Fruit fly (Drosophila melanogaster) whole organism, embryonic: ENCODE data around the gene DZIP1.

ENCODE experiments used
- Antp ChIP-seq: fragments of 200-800 bp; sonication (Bioruptor generic); optimal IDR thresholded peaks from 3 replicates; lab custom pipeline; 2016; ENCODE audit warnings: missing biosample characterization, missing genetic modification characterization
- B-H1 ChIP-seq: fragments of 200-800 bp; sonication (Bioruptor generic); IDR thresholded peaks from 3 replicates; pipeline ENCODE4 v1.3.6; 2022; ENCODE audit warnings: missing biosample characterization, missing genetic modification characterization
- BtbVII ChIP-seq: fragments of 200-800 bp; sonication (Bioruptor generic); optimal IDR thresholded peaks from 3 replicates; lab custom pipeline; 2017; ENCODE audit warnings: missing biosample characterization, mild to moderate bottlenecking, missing genetic modification characterization
- CG10274 ChIP-seq: fragments of 200-800 bp; sonication (Bioruptor generic); optimal IDR thresholded peaks from 3 replicates; lab custom pipeline; 2017; ENCODE audit warnings: missing biosample characterization, mild to moderate bottlenecking, missing genetic modification characterization
- CG10431 ChIP-seq: fragments of 200-800 bp; sonication (Bioruptor generic); optimal IDR thresholded peaks from 3 replicates; lab custom pipeline; 2018; ENCODE audit warnings: missing biosample characterization, mild to moderate bottlenecking, missing genetic modification characterization
- CG11247 ChIP-seq: fragments of 200-800 bp; sonication (Bioruptor generic); IDR thresholded peaks from 2 replicates; pipeline ENCODE4 v1.3.6; 2022; ENCODE audit warnings: missing biosample characterization, missing genetic modification characterization
- CG12744 ChIP-seq: fragments of 200-800 bp; sonication (Bioruptor generic); optimal IDR thresholded peaks from 2 replicates; lab custom pipeline; 2016; ENCODE audit warnings: missing biosample characterization, missing genetic modification characterization
- CG14710 ChIP-seq: fragments of 200-800 bp; sonication (Bioruptor generic); optimal IDR thresholded peaks from 3 replicates; lab custom pipeline; 2019; ENCODE audit warnings: missing biosample characterization, mild to moderate bottlenecking, missing genetic modification characterization, moderate library complexity
- CG14860 ChIP-seq: fragments of 200-800 bp; sonication (Bioruptor generic); IDR thresholded peaks from 3 replicates; pipeline ENCODE4 v1.3.6; 2022; ENCODE audit warnings: missing biosample characterization, missing genetic modification characterization; ENCODE audit not compliant: partially characterized antibody
- CG15269 ChIP-seq: fragments of 200-800 bp; sonication (Bioruptor generic); optimal IDR thresholded peaks from 2 replicates; lab custom pipeline; 2018; ENCODE audit warnings: missing biosample characterization, mild to moderate bottlenecking, missing genetic modification characterization, moderate library complexity
- CG15479 ChIP-seq: fragments of 200-800 bp; sonication (Bioruptor generic); optimal IDR thresholded peaks from 3 replicates; lab custom pipeline; 2019; ENCODE audit warnings: missing biosample characterization, mild to moderate bottlenecking, missing genetic modification characterization, moderate library complexity
- CG18262 ChIP-seq: fragments of 200-800 bp; optimal IDR thresholded peaks from 3 replicates; lab custom pipeline; 2019; ENCODE audit warnings: missing biosample characterization, mild to moderate bottlenecking, missing genetic modification characterization, moderate library complexity
- CG2116 ChIP-seq: fragments of 200-800 bp; sonication (Bioruptor generic); optimal IDR thresholded peaks from 3 replicates; lab custom pipeline; 2018; ENCODE audit warnings: missing biosample characterization, mild to moderate bottlenecking, missing genetic modification characterization
- CG2129 ChIP-seq: fragments of 200-800 bp; sonication (Bioruptor generic); IDR thresholded peaks from 2 replicates; pipeline ENCODE4 v1.3.6; 2022; ENCODE audit warnings: missing biosample characterization, missing genetic modification characterization; ENCODE audit not compliant: partially characterized antibody
- CG2875 ChIP-seq: fragments of 200-800 bp; sonication (Bioruptor generic); optimal IDR thresholded peaks from 2 replicates; lab custom pipeline; 2017; ENCODE audit warnings: missing biosample characterization, mild to moderate bottlenecking, missing genetic modification characterization, missing genetic modification reagents
- CG34422 ChIP-seq: fragments of 200-800 bp; sonication (Bioruptor generic); IDR thresholded peaks from 3 replicates; pipeline ENCODE4 v1.3.6; 2022; ENCODE audit warnings: missing biosample characterization, missing genetic modification characterization
- CG4617 ChIP-seq: fragments of 200-800 bp; sonication (Bioruptor generic); optimal IDR thresholded peaks from 3 replicates; lab custom pipeline; 2016; ENCODE audit warnings: missing biosample characterization, missing genetic modification characterization, borderline replicate concordance
- CG7372 ChIP-seq: fragments of 200-800 bp; sonication (Bioruptor generic); IDR thresholded peaks from 2 replicates; pipeline ENCODE4 v1.3.6; 2022; ENCODE audit warnings: missing biosample characterization, missing genetic modification characterization
- CG8089 ChIP-seq: fragments of 200-800 bp; sonication (Bioruptor generic); optimal IDR thresholded peaks from 3 replicates; lab custom pipeline; 2016; ENCODE audit warnings: missing biosample characterization, missing genetic modification characterization
- CHES-1-like ChIP-seq: fragments of 200-800 bp; sonication (Bioruptor generic); optimal IDR thresholded peaks from 2 replicates; lab custom pipeline; 2016; ENCODE audit warnings: missing biosample characterization, missing genetic modification characterization
- Chrac-16 ChIP-seq: fragments of 200-800 bp; sonication (Bioruptor generic); optimal IDR thresholded peaks from 3 replicates; lab custom pipeline; 2016; ENCODE audit warnings: missing biosample characterization, missing genetic modification characterization
- Dip2 ChIP-seq: fragments of 200-800 bp; sonication (Bioruptor generic); IDR thresholded peaks from 2 replicates; pipeline ENCODE4 v1.3.6; 2022; ENCODE audit warnings: missing biosample characterization, missing genetic modification characterization
- Dip3 ChIP-seq: fragments of 200-800 bp; sonication (Bioruptor generic); optimal IDR thresholded peaks from 3 replicates; lab custom pipeline; 2016; ENCODE audit warnings: missing biosample characterization, missing genetic modification characterization
- Doc2 ChIP-seq: fragments of 200-800 bp; sonication (Bioruptor generic); IDR thresholded peaks from 2 replicates; pipeline ENCODE4 v1.3.6; 2022; ENCODE audit warnings: missing biosample characterization, missing genetic modification characterization
- E2f2 ChIP-seq: fragments of 200-800 bp; sonication (Bioruptor generic); IDR thresholded peaks from 2 replicates; pipeline ENCODE4 v1.3.6; 2022; ENCODE audit warnings: missing biosample characterization, missing genetic modification characterization
- Ets97D ChIP-seq: fragments of 200-800 bp; sonication (Bioruptor generic); optimal IDR thresholded peaks from 3 replicates; lab custom pipeline; 2016; ENCODE audit warnings: missing biosample characterization, missing genetic modification characterization
- Lpt ChIP-seq: fragments of >200 bp; optimal IDR thresholded peaks from 2 replicates; lab custom pipeline; 2018; ENCODE audit warnings: missing biosample characterization, missing genetic modification characterization
- Myb ChIP-seq: fragments of 200-800 bp; sonication (Bioruptor generic); optimal IDR thresholded peaks from 2 replicates; lab custom pipeline; 2016; ENCODE audit warnings: missing biosample characterization, missing genetic modification characterization
- NfI ChIP-seq: fragments of 200-800 bp; sonication (Bioruptor generic); optimal IDR thresholded peaks from 3 replicates; lab custom pipeline; 2018; ENCODE audit warnings: missing biosample characterization, mild to moderate bottlenecking, missing genetic modification characterization, moderate library complexity
- Opbp ChIP-seq: fragments of 200-800 bp; sonication (Bioruptor generic); IDR thresholded peaks from 3 replicates; pipeline ENCODE4 v1.3.6; 2022; ENCODE audit warnings: missing biosample characterization, missing genetic modification characterization; ENCODE audit not compliant: partially characterized antibody
- Sry-δ ChIP-seq: fragments of 200-800 bp; sonication (Bioruptor generic); optimal IDR thresholded peaks from 2 replicates; lab custom pipeline; 2016; ENCODE audit warnings: missing biosample characterization, missing genetic modification characterization
- ab ChIP-seq: fragments of 200-800 bp; sonication (Bioruptor generic); optimal IDR thresholded peaks from 2 replicates; lab custom pipeline; 2016; ENCODE audit warnings: missing biosample characterization, missing genetic modification characterization
- aop ChIP-seq: fragments of 200-800 bp; sonication (Bioruptor generic); IDR thresholded peaks from 2 replicates; pipeline ENCODE4 v1.3.6; 2022; ENCODE audit warnings: missing biosample characterization, missing genetic modification characterization
- ap ChIP-seq: fragments of 200-800 bp; sonication (Bioruptor generic); IDR thresholded peaks from 2 replicates; pipeline ENCODE4 v1.3.6; 2022; ENCODE audit warnings: missing biosample characterization, missing genetic modification characterization
- az2 ChIP-seq: fragments of 200-800 bp; sonication (Bioruptor generic); optimal IDR thresholded peaks from 3 replicates; lab custom pipeline; 2016; ENCODE audit warnings: missing biosample characterization, missing genetic modification characterization
- cato ChIP-seq: fragments of 200-800 bp; sonication (Bioruptor generic); optimal IDR thresholded peaks from 2 replicates; lab custom pipeline; 2016; ENCODE audit warnings: missing biosample characterization, missing genetic modification characterization, borderline replicate concordance
- dm ChIP-seq: fragments of 200-800 bp; sonication (Bioruptor generic); optimal IDR thresholded peaks from 3 replicates; lab custom pipeline; 2016; ENCODE audit warnings: missing biosample characterization, missing genetic modification characterization
- grau ChIP-seq: fragments of 200-800 bp; optimal IDR thresholded peaks from 3 replicates; lab custom pipeline; 2019; ENCODE audit warnings: missing biosample characterization, mild to moderate bottlenecking, missing genetic modification characterization, moderate library complexity
- ham ChIP-seq: fragments of 200-800 bp; sonication (Bioruptor generic); IDR thresholded peaks from 2 replicates; pipeline ENCODE4 v1.3.6; 2022; ENCODE audit warnings: missing biosample characterization, missing genetic modification characterization
- her ChIP-seq: fragments of 200-800 bp; sonication (Bioruptor generic); optimal IDR thresholded peaks from 2 replicates; lab custom pipeline; 2016; ENCODE audit warnings: missing biosample characterization, missing genetic modification characterization
- jing ChIP-seq: fragments of 200-800 bp; sonication (Bioruptor generic); optimal IDR thresholded peaks from 2 replicates; lab custom pipeline; 2018; ENCODE audit warnings: missing biosample characterization, mild to moderate bottlenecking, missing genetic modification characterization
- mam ChIP-seq: fragments of 200-800 bp; sonication (Bioruptor generic); optimal IDR thresholded peaks from 3 replicates; lab custom pipeline; 2016; ENCODE audit warnings: missing biosample characterization, missing genetic modification characterization
- pan ChIP-seq, 4 experiments: fragments of >200 bp in 3 of 4; fragments of 200-800 bp in 1 of 4; sonication (Bioruptor generic) in 1 of 4; optimal IDR thresholded peaks in 3 of 4; IDR thresholded peaks in 1 of 4; 2 replicates each; pipeline versions ENCODE4 v1.3.6 to Lab custom; 2017 to 2022; ENCODE audit warnings: missing biosample characterization in 2 of 4, missing genetic modification characterization in 2 of 4, mixed read lengths in 1 of 4
- pb ChIP-seq: fragments of 200-800 bp; sonication (Bioruptor generic); optimal IDR thresholded peaks from 3 replicates; lab custom pipeline; 2016; ENCODE audit warnings: missing biosample characterization, missing genetic modification characterization
- peb ChIP-seq: fragments of 200-800 bp; sonication (Bioruptor generic); IDR thresholded peaks from 2 replicates; pipeline ENCODE4 v1.3.6; 2022; ENCODE audit warnings: missing biosample characterization, missing genetic modification characterization
- pzg ChIP-seq: fragments of 200-800 bp; sonication (Bioruptor generic); optimal IDR thresholded peaks from 3 replicates; lab custom pipeline; 2018; ENCODE audit warnings: missing biosample characterization, mild to moderate bottlenecking, missing genetic modification characterization, moderate library complexity
- schlank ChIP-seq: fragments of 200-800 bp; sonication (Bioruptor generic); optimal IDR thresholded peaks from 2 replicates; lab custom pipeline; 2018; ENCODE audit warnings: missing biosample characterization, mild to moderate bottlenecking, missing genetic modification characterization
- scrt ChIP-seq: fragments of 200-800 bp; sonication (Bioruptor generic); optimal IDR thresholded peaks from 2 replicates; lab custom pipeline; 2018; ENCODE audit warnings: missing biosample characterization, mild to moderate bottlenecking, missing genetic modification characterization, moderate library complexity
- so ChIP-seq: fragments of 200-800 bp; sonication (Bioruptor generic); IDR thresholded peaks from 3 replicates; pipeline ENCODE4 v1.3.6; 2022; ENCODE audit warnings: missing biosample characterization, missing genetic modification characterization
- trem ChIP-seq: fragments of 200-800 bp; optimal IDR thresholded peaks from 3 replicates; lab custom pipeline; 2019; ENCODE audit warnings: missing biosample characterization, mild to moderate bottlenecking, missing genetic modification characterization, moderate library complexity
- unc-4 ChIP-seq: fragments of 200-800 bp; sonication (Bioruptor generic); IDR thresholded peaks from 2 replicates; pipeline ENCODE4 v1.3.6; 2022; ENCODE audit warnings: missing biosample characterization, missing genetic modification characterization; ENCODE audit not compliant: partially characterized antibody

DZIP1 gene

DNA sequence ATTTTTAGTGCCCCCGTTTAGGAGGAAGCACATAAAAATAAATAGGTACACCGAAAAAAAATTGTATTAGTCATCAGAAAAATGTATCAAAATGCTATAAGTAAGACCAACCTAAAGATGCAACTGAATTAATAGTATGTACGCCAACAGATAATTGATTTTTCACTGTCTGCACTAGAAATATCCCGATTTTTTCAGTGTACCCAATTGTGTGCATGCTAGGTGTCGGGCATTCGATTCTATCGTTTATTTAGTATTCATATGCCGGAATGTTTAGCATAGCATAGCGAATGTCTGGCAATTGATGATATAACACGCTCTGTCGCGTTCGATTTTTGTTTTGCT lies 52.3 kb downstream of the DZIP1 start (continued):
- peak; percentile 73 for TF ChIP-seq Ets97D (GFP tag; lab: Kevin White, UChicago)
- TF ChIP-seq ap, result peak; percentile 90
- TF ChIP-seq CG18262 (tag; lab: Kevin White, UChicago), result peak; percentile 77
- peak; percentile 58 for TF ChIP-seq Sry-δ
- peak; percentile 85 for TF ChIP-seq jing
- TF ChIP-seq so (GFP tag; lab: Robert Waterston, UW), result peak; percentile 93
- TF ChIP-seq CG11247 (GFP tag; lab: Robert Waterston, UW), result peak; percentile 85
- TF ChIP-seq az2 (GFP tag; lab: Kevin White, UChicago), result peak; percentile 88
- TF ChIP-seq CG10431, result no peak
- peak; percentile 66 for TF ChIP-seq BtbVII
- TF ChIP-seq Dip2 (GFP tag; lab: Robert Waterston, UW), result no peak
- TF ChIP-seq peb (GFP tag; lab: Robert Waterston, UW), result 0 out of 2 replicates have a peak, but pooled peaks have one; percentile 64
- peak; percentile 73 for TF ChIP-seq Myb
- TF ChIP-seq cato, result peak; percentile 69
- peak; percentile 86 for TF ChIP-seq B-H1
- TF ChIP-seq CG4617 (GFP tag; lab: Kevin White, UChicago), result peak; percentile 51
- TF ChIP-seq Chrac-16 (GFP tag; lab: Kevin White, UChicago), result peak; percentile 86
- peak; percentile 86 for TF ChIP-seq CHES-1-like (GFP tag; lab: Kevin White, UChicago)
- peak; percentile 92 for TF ChIP-seq Antp (GFP tag; lab: Kevin White, UChicago)
- no peak for TF ChIP-seq CG2129 (GFP tag; lab: Robert Waterston, UW)
- TF ChIP-seq Opbp (GFP tag; lab: Robert Waterston, UW), result no peak
- peak; percentile 69 for TF ChIP-seq E2f2 (GFP tag; lab: Robert Waterston, UW)
- no peak for TF ChIP-seq CG15479 (GFP tag; lab: Kevin White, UChicago)
- peak; percentile 92 for TF ChIP-seq CG34422
- TF ChIP-seq CG2116 (GFP tag; lab: Kevin White, UChicago), result peak; percentile 47
- TF ChIP-seq her (GFP tag; lab: Kevin White, UChicago), result peak; percentile 89
- TF ChIP-seq Dip3 (GFP tag; lab: Kevin White, UChicago), result peak; percentile 85
- TF ChIP-seq ham (GFP tag; lab: Robert Waterston, UW), result peak; percentile 69; the same call in 1 of the 2 replicates
- no peak for TF ChIP-seq pan (optimal IDR thresholded peaks at IDR 0.05; lab: Kevin White, UChicago)
- peak in 1 of 2 experiments; percentile 91 for TF ChIP-seq pan (GFP tag; optimal IDR thresholded peaks at IDR 0.05 in 1 of 2, IDR thresholded peaks at IDR 0.05 in 1 of 2)
- TF ChIP-seq pb (GFP tag; lab: Kevin White, UChicago), result peak; percentile 84
- TF ChIP-seq mam (GFP tag; lab: Kevin White, UChicago), result peak; percentile 93
- peak; percentile 72 for TF ChIP-seq dm (GFP tag; lab: Kevin White, UChicago)
- no peak; the same call in 1 of the 2 replicates for TF ChIP-seq Doc2 (GFP tag; lab: Robert Waterston, UW)
- TF ChIP-seq NfI (GFP tag; lab: Kevin White, UChicago), result peak; percentile 89
- peak; percentile 83 for TF ChIP-seq aop (GFP tag; lab: Robert Waterston, UW)
- TF ChIP-seq schlank, result peak; percentile 81
- peak; percentile 52 for TF ChIP-seq CG14710
- TF ChIP-seq scrt (GFP tag; lab: Kevin White, UChicago), result peak; percentile 67
- TF ChIP-seq CG10274 (GFP tag; lab: Kevin White, UChicago), result peak; percentile 70
- TF ChIP-seq ab (GFP tag; lab: Kevin White, UChicago), result peak; percentile 90
- TF ChIP-seq CG12744 (GFP tag; lab: Kevin White, UChicago), result peak; percentile 80
- TF ChIP-seq grau (tag; lab: Kevin White, UChicago), result peak; percentile 87
- no peak for TF ChIP-seq Lpt (GFP tag; lab: Kevin White, UChicago)
- TF ChIP-seq unc-4 (GFP tag; lab: Robert Waterston, UW), result no peak
- TF ChIP-seq CG8089 (GFP tag; lab: Kevin White, UChicago), result peak; percentile 86
- peak; percentile 80 for TF ChIP-seq CG2875 (GFP tag; lab: Kevin White, UChicago)
- TF ChIP-seq trem, result peak; percentile 27
- no peak for TF ChIP-seq CG14860 (GFP tag; lab: Robert Waterston, UW)
- TF ChIP-seq pzg (GFP tag; lab: Kevin White, UChicago), result no peak
- TF ChIP-seq CG7372, result peak; percentile 83
- peak; percentile 91 for TF ChIP-seq CG15269 (tag; lab: Kevin White, UChicago)
